Worm (Caenorhabditis elegans): ENCODE measurements around the gene C05D12.1.

Gene C05D12.1

ce11 chrII:11400386-11400785 is 15.2 kb downstream of the C05D12.1 start:
- TF ChIP-seq unc-130 (GFP tag; optimal IDR thresholded peaks at IDR 0.05): no peak
- no peak for TF ChIP-seq tbp1 (GFP tag; optimal IDR thresholded peaks at IDR 0.05)
- no peak for TF ChIP-seq madf-3 (GFP tag; IDR thresholded peaks at IDR 0.05)
- no peak for TF ChIP-seq dpff-1 (tag; optimal IDR thresholded peaks at IDR 0.05)
- no peak for TF ChIP-seq pha-4 (tag; optimal IDR thresholded peaks at IDR 0.05)
- no peak for TF ChIP-seq chd-7 (tag; optimal IDR thresholded peaks at IDR 0.05)
- no peak for TF ChIP-seq mcd-1 (GFP tag; IDR thresholded peaks at IDR 0.05)
- no peak for TF ChIP-seq F37B4.10 (GFP tag; IDR thresholded peaks at IDR 0.05)
- no peak for TF ChIP-seq fkh-3 (tag; optimal IDR thresholded peaks at IDR 0.05)
- no peak for TF ChIP-seq mxl-1 (tag; optimal IDR thresholded peaks at IDR 0.05)
- no peak for TF ChIP-seq F39B2.1 (GFP tag; IDR thresholded peaks at IDR 0.05)
- TF ChIP-seq gei-17 (GFP tag; optimal IDR thresholded peaks at IDR 0.05): no peak
- TF ChIP-seq snpc-4 (GFP tag; optimal IDR thresholded peaks at IDR 0.05): no peak
- TF ChIP-seq snpc-4 (tag; optimal IDR thresholded peaks at IDR 0.05): no peak
- TF ChIP-seq ceh-100 (GFP tag; IDR thresholded peaks at IDR 0.05): no peak

- TF ChIP-seq zfh-2 (GFP tag; conservative IDR thresholded peaks at IDR 0.05) (peak; percentile 60), Y95B8A.8 (GFP tag; IDR thresholded peaks at IDR 0.05) (no peak)
These were observed 16.8 kb downstream of the C05D12.1 start for ce11 chrII:11398787-11399186.

- 0 out of 2 replicates have a peak, but pooled peaks have one; percentile 25 for TF ChIP-seq attf-3 (GFP tag; conservative IDR thresholded peaks at IDR 0.05)
- TF ChIP-seq F39B2.1 (GFP tag; IDR thresholded peaks at IDR 0.05): no peak
These were observed 19.4 kb downstream of the C05D12.1 start for ce11 chrII:11396217-11396616.

ce11 chrII:11393787-11394186 is 21.8 kb downstream of the C05D12.1 start:
- TF ChIP-seq zfh-2 (GFP tag; conservative IDR thresholded peaks at IDR 0.05) (peak; percentile 72), egrh-3 (GFP tag; IDR thresholded peaks at IDR 0.05) (peak; percentile 15; the same call in 1 of the 2 replicates), rcor-1 (GFP tag; IDR thresholded peaks at IDR 0.05) (no peak)

ce11 chrII:11392390-11392789 is 23.2 kb downstream of the C05D12.1 start:
- TF ChIP-seq pbrm-1 (GFP tag; IDR thresholded peaks at IDR 0.05) (no peak), nhr-80 (tag; optimal IDR thresholded peaks at IDR 0.05) (no peak), snpc-4 (GFP tag; optimal IDR thresholded peaks at IDR 0.05) (no peak), snpc-4 (tag; optimal IDR thresholded peaks at IDR 0.05) (no peak), lsy-27 (tag; optimal IDR thresholded peaks at IDR 0.05; ENCODE audit: borderline replicate concordance, insufficient read depth) (no peak), hsf-1 (GFP tag; IDR thresholded peaks at IDR 0.05) (no peak), zfh-2 (GFP tag; conservative IDR thresholded peaks at IDR 0.05) (no peak), nhr-90 (tag; optimal IDR thresholded peaks at IDR 0.05) (no peak), F55B11.4 (tag; optimal IDR thresholded peaks at IDR 0.05; ENCODE audit: borderline replicate concordance, insufficient read depth) (no peak), athp-1 (tag; optimal IDR thresholded peaks at IDR 0.05) (no peak), F39B2.1 (GFP tag; IDR thresholded peaks at IDR 0.05) (no peak), B0336.3 (GFP tag; IDR thresholded peaks at IDR 0.05) (no peak), gei-17 (GFP tag; optimal IDR thresholded peaks at IDR 0.05) (no peak), K12H6.12 (tag; optimal IDR thresholded peaks at IDR 0.05) (no peak), repo-1 (tag; optimal IDR thresholded peaks at IDR 0.05) (no peak), sea-2 (GFP tag; IDR thresholded peaks at IDR 0.05) (no peak), K11D2.4 (GFP tag; IDR thresholded peaks at IDR 0.05) (no peak), dpff-1 (tag; optimal IDR thresholded peaks at IDR 0.05) (no peak), ztf-3 (GFP tag; optimal IDR thresholded peaks at IDR 0.05) (no peak), snpc-3.4 (tag; optimal IDR thresholded peaks at IDR 0.05) (no peak)
